Worm (Caenorhabditis elegans) whole organism, young adult: Measurements from ENCODE around the gene F42F12.14.

Experiments
- hsf-1 ChIP-seq: fragments of 200-800 bp; sonication (Bioruptor generic); IDR thresholded peaks from 2 replicates; pipeline ENCODE4 v1.3.6; 2022; ENCODE audit warnings: missing genetic modification reagents, missing genetic modification characterization, missing compliant biosample characterization
- lin-40 ChIP-seq: sonication (generic microtip); optimal IDR thresholded peaks from 2 replicates; lab custom pipeline; 2016; ENCODE audit warnings: missing genetic modification characterization, mild to moderate bottlenecking, missing compliant biosample characterization, missing genotype, missing genetic modification reagents
- nfya-1 ChIP-seq: sonication (generic microtip); optimal IDR thresholded peaks from 2 replicates; lab custom pipeline; 2017; ENCODE audit warnings: antibody characterized with exemption, missing compliant biosample characterization, missing genetic modification characterization, borderline replicate concordance; ENCODE audit not compliant: insufficient read depth
- nfya-2 ChIP-seq: fragments of 200-800 bp; sonication (Bioruptor generic); IDR thresholded peaks from 2 replicates; pipeline ENCODE4 v1.3.6; 2022; ENCODE audit warnings: missing genetic modification reagents, missing genetic modification characterization, missing compliant biosample characterization
- unc-130 ChIP-seq: sonication (generic microtip); optimal IDR thresholded peaks from 2 replicates; lab custom pipeline; 2016; ENCODE audit warnings: missing genetic modification reagents, missing genetic modification characterization, missing compliant biosample characterization
- unc-62 ChIP-seq: fragments of 150-350 bp; optimal IDR thresholded peaks from 2 replicates; lab custom pipeline; 2014; ENCODE audit warnings: missing biosample characterization, missing genetic modification reagents, missing genetic modification characterization

- TF ChIP-seq lin-40 (tag; lab: Kevin White, UChicago): no peak
- TF ChIP-seq nfya-1 (tag; lab: Kevin White, UChicago): no peak
- TF ChIP-seq hsf-1 (GFP tag; lab: Robert Waterston, UW): no peak
- TF ChIP-seq unc-62: no peak
- no peak for TF ChIP-seq nfya-2 (GFP tag; lab: Robert Waterston, UW)
- TF ChIP-seq unc-130 (GFP tag; lab: Kevin White, UChicago): no peak
Measured at ce11 chrX:12358957-12359356, 10.5 kb downstream of the F42F12.14 start, which contains the start of gene nspc-14.
